Worm (Caenorhabditis elegans): ENCODE measurements around the gene sftb-2.

ce11 chrV:103043-103702 lies 24.9 kb upstream of the sftb-2 start:
- no peak for TF ChIP-seq ztf-23 (GFP tag; IDR thresholded peaks at IDR 0.05)
- TF ChIP-seq flt-1 (GFP tag; IDR thresholded peaks at IDR 0.05): no peak
- 0 out of 2 replicates have a peak, but pooled peaks have one; percentile 24 for TF ChIP-seq ref-1 (GFP tag; conservative IDR thresholded peaks at IDR 0.05)
- no peak for TF ChIP-seq tab-1 (GFP tag; IDR thresholded peaks at IDR 0.05)
- TF ChIP-seq T22C8.4 (GFP tag; IDR thresholded peaks at IDR 0.05): no peak
- no peak for TF ChIP-seq klf-2 (GFP tag; conservative IDR thresholded peaks at IDR 0.05)
